Fruit fly (Drosophila melanogaster) S2 (cell line): ENCODE results near the gene CG46467.

ENCODE experiments used
- CG8478 ChIP-seq: fragments of >200 bp; optimal IDR thresholded peaks from 2 replicates; lab custom pipeline; 2018
- CTCF ChIP-seq, 2 experiments: fragments of >200 bp; optimal IDR thresholded peaks; 2 replicates each; lab custom pipeline; 2018

DNA sequence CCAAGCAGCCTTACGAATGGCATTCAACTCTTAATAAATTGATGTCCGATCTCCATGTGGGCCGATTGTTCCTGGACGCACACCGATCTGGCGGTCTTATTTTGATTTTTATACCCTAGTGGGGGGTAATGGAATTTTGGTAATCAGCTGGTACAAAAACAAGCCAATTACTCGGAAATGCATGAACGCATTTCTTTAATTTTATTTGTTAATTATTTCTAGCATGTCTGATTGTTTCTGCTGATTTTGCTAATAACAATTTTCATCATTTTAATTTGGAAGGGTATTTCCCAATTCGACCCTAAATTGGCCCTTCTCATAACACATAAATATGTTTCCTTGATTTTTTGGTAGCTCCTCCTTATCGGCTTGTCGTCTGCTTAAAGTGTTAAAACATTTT, 39.0 kb downstream of the CG46467 start:
- no peak for TF ChIP-seq CTCF (optimal IDR thresholded peaks at IDR 0.05; lab: Kevin White, UChicago)
- TF ChIP-seq CG8478 (lab: Kevin White, UChicago), result no peak
